Worm (Caenorhabditis elegans) whole organism, L1 larva: ENCODE results near the gene C44B7.5.

Experiments used
- nhr-28 ChIP-seq: fragments of 150-350 bp; optimal IDR thresholded peaks from 2 replicates; lab custom pipeline; 2014; ENCODE audit warnings: missing biosample characterization, missing genetic modification characterization
- snu-23 ChIP-seq: sonication (generic microtip); optimal IDR thresholded peaks from 2 replicates; lab custom pipeline; 2016; ENCODE audit warnings: missing genetic modification characterization, missing compliant biosample characterization

ce11 chrII:6825732-6826131 is 46.7 kb downstream of the C44B7.5 start:
- peak; percentile 14 for TF ChIP-seq snu-23
- no peak for TF ChIP-seq nhr-28 (tag; lab: Kevin White, UChicago)
